Fruit fly (Drosophila melanogaster) whole organism, embryonic: Measurements from ENCODE around the gene Snm1.
A peak's percentile ranks its signal among the peaks of the same experiment; 100 is the strongest.

Experiments used
- Adf1 ChIP-seq: fragments of 200-800 bp; sonication (Bioruptor generic); IDR thresholded peaks from 2 replicates; pipeline ENCODE4 v1.3.6; 2022; ENCODE audit warnings: missing biosample characterization, missing genetic modification characterization
- Asciz ChIP-seq: fragments of 200-800 bp; sonication (Bioruptor generic); optimal IDR thresholded peaks from 2 replicates; lab custom pipeline; 2017; ENCODE audit warnings: missing biosample characterization, mild to moderate bottlenecking, missing genetic modification characterization, missing genetic modification reagents
- Atf3 ChIP-seq: fragments of 200-800 bp; sonication (Bioruptor generic); optimal IDR thresholded peaks from 3 replicates; lab custom pipeline; 2016; ENCODE audit warnings: missing biosample characterization, missing genetic modification characterization
- BtbVII ChIP-seq: fragments of 200-800 bp; sonication (Bioruptor generic); optimal IDR thresholded peaks from 3 replicates; lab custom pipeline; 2017; ENCODE audit warnings: missing biosample characterization, mild to moderate bottlenecking, missing genetic modification characterization
- CG1024 ChIP-seq: fragments of 200-800 bp; sonication (Bioruptor generic); IDR thresholded peaks from 2 replicates; pipeline ENCODE4 v1.3.6; 2022; ENCODE audit warnings: missing biosample characterization, missing genetic modification characterization
- CG10431 ChIP-seq: fragments of 200-800 bp; sonication (Bioruptor generic); optimal IDR thresholded peaks from 3 replicates; lab custom pipeline; 2018; ENCODE audit warnings: missing biosample characterization, mild to moderate bottlenecking, missing genetic modification characterization
- CG11695 ChIP-seq: fragments of 200-800 bp; sonication (Bioruptor generic); IDR thresholded peaks from 3 replicates; pipeline ENCODE4 v1.3.6; 2022; ENCODE audit warnings: missing biosample characterization, missing genetic modification characterization
- CG14965 ChIP-seq: fragments of 200-800 bp; sonication (Bioruptor generic); optimal IDR thresholded peaks from 2 replicates; lab custom pipeline; 2016; ENCODE audit warnings: missing biosample characterization, missing genetic modification characterization, borderline replicate concordance
- CG17328 ChIP-seq: fragments of 200-800 bp; sonication (Bioruptor generic); IDR thresholded peaks from 2 replicates; pipeline ENCODE4 v1.3.6; 2022; ENCODE audit warnings: missing biosample characterization, missing genetic modification characterization
- CG17802 ChIP-seq: fragments of 200-800 bp; sonication (Bioruptor generic); optimal IDR thresholded peaks from 2 replicates; lab custom pipeline; 2018; ENCODE audit warnings: missing biosample characterization, mild to moderate bottlenecking, missing genetic modification characterization, moderate library complexity
- CG2129 ChIP-seq: fragments of 200-800 bp; sonication (Bioruptor generic); IDR thresholded peaks from 2 replicates; pipeline ENCODE4 v1.3.6; 2022; ENCODE audit warnings: missing biosample characterization, missing genetic modification characterization; ENCODE audit not compliant: partially characterized antibody
- CG2199 ChIP-seq: fragments of 200-800 bp; sonication (Bioruptor generic); IDR thresholded peaks from 3 replicates; pipeline ENCODE4 v1.3.6; 2022; ENCODE audit warnings: missing biosample characterization, missing genetic modification characterization
- CG2202 ChIP-seq: fragments of 200-800 bp; sonication (Bioruptor generic); optimal IDR thresholded peaks from 2 replicates; lab custom pipeline; 2018; ENCODE audit warnings: missing biosample characterization, mild to moderate bottlenecking, missing genetic modification characterization
- CG2712 ChIP-seq: fragments of 200-800 bp; optimal IDR thresholded peaks from 3 replicates; lab custom pipeline; 2019; ENCODE audit warnings: missing biosample characterization, mild to moderate bottlenecking, missing genetic modification characterization, moderate library complexity
- CG3281 ChIP-seq: fragments of 200-800 bp; sonication (Bioruptor generic); optimal IDR thresholded peaks from 3 replicates; lab custom pipeline; 2017; ENCODE audit warnings: missing biosample characterization, mild to moderate bottlenecking, missing genetic modification characterization
- CG34376 ChIP-seq: fragments of 200-800 bp; sonication (Bioruptor generic); optimal IDR thresholded peaks from 2 replicates; lab custom pipeline; 2018; ENCODE audit warnings: missing biosample characterization, mild to moderate bottlenecking, missing genetic modification characterization
- CG8388 ChIP-seq: fragments of 200-800 bp; sonication (Bioruptor generic); optimal IDR thresholded peaks from 2 replicates; lab custom pipeline; 2019; ENCODE audit warnings: missing biosample characterization, mild to moderate bottlenecking, missing genetic modification characterization, moderate library complexity
- CG8924 ChIP-seq: fragments of 200-800 bp; optimal IDR thresholded peaks from 3 replicates; lab custom pipeline; 2019; ENCODE audit warnings: missing biosample characterization, mild to moderate bottlenecking, missing genetic modification characterization, moderate library complexity
- CTCF ChIP-seq: fragments of 200-800 bp; sonication (Bioruptor generic); optimal IDR thresholded peaks from 2 replicates; lab custom pipeline; 2017; ENCODE audit warnings: missing biosample characterization, mild to moderate bottlenecking, missing genetic modification characterization, moderate library complexity
- CoRest ChIP-seq: fragments of 200-800 bp; sonication (Bioruptor generic); optimal IDR thresholded peaks from 3 replicates; lab custom pipeline; 2018; ENCODE audit warnings: missing biosample characterization, mild to moderate bottlenecking, missing genetic modification characterization, moderate library complexity
- Dbx ChIP-seq: fragments of 200-800 bp; sonication (Bioruptor generic); IDR thresholded peaks from 3 replicates; pipeline ENCODE4 v1.3.6; 2022; ENCODE audit warnings: missing biosample characterization, missing genetic modification characterization
- Dip2 ChIP-seq: fragments of 200-800 bp; sonication (Bioruptor generic); IDR thresholded peaks from 2 replicates; pipeline ENCODE4 v1.3.6; 2022; ENCODE audit warnings: missing biosample characterization, missing genetic modification characterization
- Fer2 ChIP-seq: fragments of 200-800 bp; sonication (Bioruptor generic); optimal IDR thresholded peaks from 2 replicates; lab custom pipeline; 2018; ENCODE audit warnings: missing biosample characterization, mild to moderate bottlenecking, missing genetic modification characterization, moderate library complexity
- GATAe ChIP-seq: fragments of 200-800 bp; sonication (Bioruptor generic); conservative IDR thresholded peaks from 2 replicates; pipeline ENCODE4 v1.3.6; 2022; ENCODE audit warnings: missing biosample characterization, missing genetic modification characterization
- Hey ChIP-seq: fragments of 200-800 bp; sonication (Bioruptor generic); optimal IDR thresholded peaks from 3 replicates; lab custom pipeline; 2018; ENCODE audit warnings: missing biosample characterization, mild to moderate bottlenecking, missing genetic modification characterization
- Myb ChIP-seq: fragments of 200-800 bp; sonication (Bioruptor generic); optimal IDR thresholded peaks from 2 replicates; lab custom pipeline; 2016; ENCODE audit warnings: missing biosample characterization, missing genetic modification characterization
- Scr ChIP-seq: fragments of 200-800 bp; sonication (Bioruptor generic); IDR thresholded peaks from 2 replicates; pipeline ENCODE4 v1.3.6; 2022; ENCODE audit warnings: missing biosample characterization, missing genetic modification characterization; ENCODE audit not compliant: partially characterized antibody
- Sox100B ChIP-seq: fragments of 200-800 bp; sonication (Bioruptor generic); optimal IDR thresholded peaks from 3 replicates; lab custom pipeline; 2018; ENCODE audit warnings: missing biosample characterization, mild to moderate bottlenecking, missing genetic modification characterization
- Xbp1 ChIP-seq: fragments of 200-800 bp; sonication (Bioruptor generic); optimal IDR thresholded peaks from 3 replicates; lab custom pipeline; 2016; ENCODE audit warnings: missing biosample characterization, mild to moderate bottlenecking, missing genetic modification characterization
- YL-1 ChIP-seq: fragments of 200-800 bp; sonication (Bioruptor generic); optimal IDR thresholded peaks from 3 replicates; lab custom pipeline; 2017; ENCODE audit warnings: missing biosample characterization, mild to moderate bottlenecking, missing genetic modification characterization
- amos ChIP-seq: fragments of 200-800 bp; sonication (Bioruptor generic); IDR thresholded peaks from 2 replicates; pipeline ENCODE4 v1.3.6; 2022; ENCODE audit warnings: missing biosample characterization, missing genetic modification characterization; ENCODE audit not compliant: partially characterized antibody
- ase ChIP-seq: fragments of 200-800 bp; sonication (Bioruptor generic); IDR thresholded peaks from 3 replicates; pipeline ENCODE4 v1.3.6; 2022; ENCODE audit warnings: missing biosample characterization, missing genetic modification characterization
- bab2 ChIP-seq: fragments of 200-800 bp; sonication (Bioruptor generic); optimal IDR thresholded peaks from 2 replicates; lab custom pipeline; 2016; ENCODE audit warnings: missing biosample characterization, missing genetic modification characterization
- br ChIP-seq: fragments of >200 bp; optimal IDR thresholded peaks from 2 replicates; lab custom pipeline; 2017
- caup ChIP-seq: fragments of 200-800 bp; sonication (Bioruptor generic); optimal IDR thresholded peaks from 3 replicates; lab custom pipeline; 2017; ENCODE audit warnings: missing biosample characterization, mild to moderate bottlenecking, missing genetic modification characterization, moderate library complexity; ENCODE audit not compliant: severe bottlenecking
- ci ChIP-seq: fragments of 200-800 bp; sonication (Bioruptor generic); IDR thresholded peaks from 3 replicates; pipeline ENCODE4 v1.3.6; 2022; ENCODE audit warnings: missing biosample characterization, missing genetic modification characterization
- fu2 ChIP-seq: fragments of 200-800 bp; sonication (Bioruptor generic); optimal IDR thresholded peaks from 2 replicates; lab custom pipeline; 2016; ENCODE audit warnings: missing biosample characterization, missing genetic modification characterization
- gce ChIP-seq: fragments of 200-800 bp; sonication (Bioruptor generic); IDR thresholded peaks from 3 replicates; pipeline ENCODE4 v1.3.6; 2022; ENCODE audit warnings: missing biosample characterization, missing genetic modification characterization
- gcm ChIP-seq: fragments of 200-800 bp; sonication (Bioruptor generic); optimal IDR thresholded peaks from 2 replicates; lab custom pipeline; 2019; ENCODE audit warnings: missing biosample characterization, mild to moderate bottlenecking, missing genetic modification characterization, moderate library complexity
- jumu ChIP-seq: fragments of 200-800 bp; sonication (Bioruptor generic); optimal IDR thresholded peaks from 3 replicates; lab custom pipeline; 2016; ENCODE audit warnings: missing biosample characterization, missing genetic modification characterization
- lmd ChIP-seq: fragments of 200-800 bp; sonication (Bioruptor generic); IDR thresholded peaks from 2 replicates; pipeline ENCODE4 v1.3.6; 2022; ENCODE audit warnings: missing biosample characterization, missing genetic modification characterization
- mam ChIP-seq: fragments of 200-800 bp; sonication (Bioruptor generic); optimal IDR thresholded peaks from 3 replicates; lab custom pipeline; 2016; ENCODE audit warnings: missing biosample characterization, missing genetic modification characterization
- mirr ChIP-seq: fragments of 200-800 bp; sonication (Bioruptor generic); optimal IDR thresholded peaks from 3 replicates; lab custom pipeline; 2018; ENCODE audit warnings: missing biosample characterization, mild to moderate bottlenecking, missing genetic modification characterization
- onecut ChIP-seq: fragments of 200-800 bp; sonication (Bioruptor generic); IDR thresholded peaks from 2 replicates; pipeline ENCODE4 v1.3.6; 2022; ENCODE audit warnings: missing biosample characterization, missing genetic modification characterization
- slbo ChIP-seq: fragments of 200-800 bp; sonication (Bioruptor generic); IDR thresholded peaks from 2 replicates; pipeline ENCODE4 v1.3.6; 2022; ENCODE audit warnings: missing biosample characterization, missing genetic modification characterization
- ssp ChIP-seq: fragments of 200-800 bp; sonication (Bioruptor generic); IDR thresholded peaks from 2 replicates; pipeline ENCODE4 v1.3.6; 2022; ENCODE audit warnings: missing biosample characterization, missing genetic modification characterization
- sug ChIP-seq: fragments of 200-800 bp; optimal IDR thresholded peaks from 2 replicates; lab custom pipeline; 2019; ENCODE audit warnings: missing biosample characterization, mild to moderate bottlenecking, missing genetic modification characterization, moderate library complexity
- twi ChIP-seq: fragments of 200-800 bp; optimal IDR thresholded peaks from 2 replicates; lab custom pipeline; 2019; ENCODE audit warnings: missing biosample characterization, mild to moderate bottlenecking, missing genetic modification characterization, moderate library complexity

The Snm1 gene

dm6 chr3R:5571437-5571750, 16.5 kb downstream of the Snm1 start (continued):
- TF ChIP-seq amos (no peak), slbo (GFP tag; lab: Robert Waterston, UW) (no peak), gce (GFP tag; lab: Robert Waterston, UW) (no peak), Sox100B (GFP tag; lab: Kevin White, UChicago) (no peak), Asciz (GFP tag; lab: Kevin White, UChicago) (no peak), Dbx (no peak), CG8388 (GFP tag; lab: Kevin White, UChicago) (no peak), CG2199 (GFP tag; lab: Robert Waterston, UW) (0 out of 3 replicates have a peak, but pooled peaks have one; percentile 24), CG2202 (tag; lab: Kevin White, UChicago) (no peak), onecut (GFP tag; lab: Robert Waterston, UW) (peak; percentile 41), CG11695 (GFP tag; lab: Robert Waterston, UW) (no peak), twi (peak; percentile 68), CG17328 (GFP tag; lab: Robert Waterston, UW) (0 out of 2 replicates have a peak, but pooled peaks have one; percentile 1), YL-1 (GFP tag; lab: Kevin White, UChicago) (no peak)
- TF ChIP-seq, all 482 proteins: peak for 8

dm6 chr3R:5571756-5572155, 16.9 kb downstream of the Snm1 start:
- no peak for TF ChIP-seq Myb (GFP tag; lab: Kevin White, UChicago)
- no peak for TF ChIP-seq lmd (GFP tag; lab: Robert Waterston, UW)
- no peak for TF ChIP-seq ase (GFP tag; lab: Robert Waterston, UW)
- no peak for TF ChIP-seq Dip2 (GFP tag; lab: Robert Waterston, UW)
- TF ChIP-seq CG14965 (GFP tag; lab: Kevin White, UChicago) = no peak
- TF ChIP-seq CG2712 = no peak
- peak; percentile 21; the same call in 1 of the 2 replicates for TF ChIP-seq GATAe
- TF ChIP-seq ssp (GFP tag; lab: Robert Waterston, UW) = no peak
- TF ChIP-seq ci = no peak
- TF ChIP-seq mirr (GFP tag; lab: Kevin White, UChicago) = peak; percentile 6
- TF ChIP-seq CG10431 (GFP tag; lab: Kevin White, UChicago) = no peak
- TF ChIP-seq CG34376 = peak; percentile 9
- no peak for TF ChIP-seq CG17802 (tag; lab: Kevin White, UChicago)
- TF ChIP-seq fu2 (GFP tag; lab: Kevin White, UChicago) = no peak
- TF ChIP-seq caup (GFP tag; lab: Kevin White, UChicago) = no peak
- no peak for TF ChIP-seq Scr
- TF ChIP-seq CoRest (tag; lab: Kevin White, UChicago) = no peak
- TF ChIP-seq CG8924 = no peak
- TF ChIP-seq gcm (GFP tag; lab: Kevin White, UChicago) = no peak
- no peak for TF ChIP-seq CTCF
- no peak for TF ChIP-seq Xbp1 (GFP tag; lab: Kevin White, UChicago)
- no peak for TF ChIP-seq CG1024 (GFP tag; lab: Robert Waterston, UW)
- no peak for TF ChIP-seq Adf1 (GFP tag; lab: Robert Waterston, UW)
- TF ChIP-seq sug = peak; percentile 97
- TF ChIP-seq br (lab: Kevin White, UChicago) = no peak
- no peak for TF ChIP-seq bab2 (GFP tag; lab: Kevin White, UChicago)
- TF ChIP-seq CG2129 (GFP tag; lab: Robert Waterston, UW) = no peak
- TF ChIP-seq gce (GFP tag; lab: Robert Waterston, UW) = no peak
- no peak for TF ChIP-seq CG3281
- no peak for TF ChIP-seq Sox100B (GFP tag; lab: Kevin White, UChicago)
- TF ChIP-seq BtbVII (GFP tag; lab: Kevin White, UChicago) = peak; percentile 8
- no peak for TF ChIP-seq Fer2 (tag; lab: Kevin White, UChicago)
- TF ChIP-seq Hey (tag; lab: Kevin White, UChicago) = peak; percentile 92
- TF ChIP-seq mam (GFP tag; lab: Kevin White, UChicago) = no peak
- TF ChIP-seq jumu (GFP tag; lab: Kevin White, UChicago) = no peak
- TF ChIP-seq Atf3 (GFP tag; lab: Kevin White, UChicago) = no peak
